Worm (Caenorhabditis elegans) whole organism, L1 larva: ENCODE data around the gene B0244.4.

Experiments
- C04F5.9 ChIP-seq: sonication (generic microtip); optimal IDR thresholded peaks from 2 replicates; lab custom pipeline; 2016; ENCODE audit warnings: missing genetic modification characterization, missing compliant biosample characterization
- C16A3.4 ChIP-seq: fragments of 150-350 bp; optimal IDR thresholded peaks from 2 replicates; lab custom pipeline; 2014; ENCODE audit warnings: missing biosample characterization, missing genetic modification characterization
- C34B4.2 ChIP-seq: sonication (generic microtip); optimal IDR thresholded peaks from 2 replicates; lab custom pipeline; 2017; ENCODE audit warnings: mild to moderate bottlenecking, missing genetic modification characterization, missing compliant biosample characterization
- aly-2 ChIP-seq: fragments of 150-350 bp; optimal IDR thresholded peaks from 2 replicates; lab custom pipeline; 2014; ENCODE audit warnings: missing biosample characterization, missing genetic modification characterization
- ama-1 ChIP-seq: fragments of 150-350 bp; optimal IDR thresholded peaks from 2 replicates; lab custom pipeline; 2014
- blmp-1 ChIP-seq: fragments of 150-350 bp; optimal IDR thresholded peaks from 2 replicates; lab custom pipeline; 2014; ENCODE audit warnings: missing biosample characterization, missing genetic modification characterization
- ceh-8 ChIP-seq: fragments of 200-800 bp; sonication (Bioruptor generic); optimal IDR thresholded peaks from 2 replicates; lab custom pipeline; 2018; ENCODE audit warnings: mild to moderate bottlenecking, missing genetic modification characterization, moderate library complexity, missing compliant biosample characterization
- ceh-82 ChIP-seq, 3 experiments: fragments of 150-350 bp in 1 of 3; sonication (generic microtip) in 2 of 3; optimal IDR thresholded peaks; 2 replicates each; lab custom pipeline; 2014 to 2017; ENCODE audit warnings: missing biosample characterization in 3 of 3, missing genetic modification characterization in 3 of 3
- ceh-90 ChIP-seq: sonication (generic microtip); optimal IDR thresholded peaks from 2 replicates; lab custom pipeline; 2016; ENCODE audit warnings: missing genetic modification characterization, missing compliant biosample characterization
- ces-1 ChIP-seq: fragments of 150-350 bp; optimal IDR thresholded peaks from 2 replicates; lab custom pipeline; 2014; ENCODE audit warnings: missing biosample characterization, missing genetic modification reagents, missing genetic modification characterization
- dsc-1 ChIP-seq: sonication (generic microtip); optimal IDR thresholded peaks from 2 replicates; lab custom pipeline; 2016; ENCODE audit warnings: mild to moderate bottlenecking, missing genetic modification characterization, missing compliant biosample characterization
- efl-1 ChIP-seq, 4 experiments: fragments of 150-350 bp; optimal IDR thresholded peaks in 3 of 4; peaks in 1 of 4; 1 replicate in 1 of 4; 2 replicates in 3 of 4; lab custom pipeline; 2014; ENCODE audit warnings: missing biosample characterization in 2 of 4, missing genetic modification characterization in 2 of 4, missing genetic modification reagents in 2 of 4
- egl-13 ChIP-seq: sonication (generic microtip); optimal IDR thresholded peaks from 2 replicates; lab custom pipeline; 2016; ENCODE audit warnings: missing genotype, missing genetic modification reagents, missing genetic modification characterization, missing compliant biosample characterization
- egl-27 ChIP-seq, 2 experiments: fragments of 150-350 bp in 1 of 2; sonication (generic microtip); optimal IDR thresholded peaks; 3 replicates each; lab custom pipeline; 2017 to 2018; ENCODE audit warnings: missing biosample characterization in 2 of 2, missing genetic modification characterization in 2 of 2, missing genetic modification reagents in 2 of 2
- elt-2 ChIP-seq: sonication (generic microtip); optimal IDR thresholded peaks from 2 replicates; lab custom pipeline; 2016; ENCODE audit warnings: missing genetic modification characterization, mild to moderate bottlenecking, inconsistent platforms, missing compliant biosample characterization, missing genetic modification reagents
- fkh-4 ChIP-seq: sonication (generic microtip); optimal IDR thresholded peaks from 2 replicates; lab custom pipeline; 2016; ENCODE audit warnings: missing compliant biosample characterization, missing genetic modification characterization, borderline replicate concordance
- fkh-8 ChIP-seq: sonication (generic microtip); optimal IDR thresholded peaks from 2 replicates; lab custom pipeline; 2016; ENCODE audit warnings: mild to moderate bottlenecking, missing genetic modification characterization, missing compliant biosample characterization
- fos-1 ChIP-seq: fragments of 150-350 bp; optimal IDR thresholded peaks from 2 replicates; lab custom pipeline; 2014; ENCODE audit warnings: missing biosample characterization, missing genetic modification characterization
- hlh-17 ChIP-seq: fragments of 200-800 bp; sonication (Bioruptor generic); optimal IDR thresholded peaks from 2 replicates; lab custom pipeline; 2018; ENCODE audit warnings: missing genetic modification characterization, mild to moderate bottlenecking, missing compliant biosample characterization, moderate library complexity, borderline replicate concordance
- hpl-2 ChIP-seq: fragments of 150-350 bp; optimal IDR thresholded peaks from 2 replicates; lab custom pipeline; 2014; ENCODE audit warnings: missing biosample characterization, missing genetic modification reagents, missing genetic modification characterization
- irx-1 ChIP-seq: sonication (generic microtip); optimal IDR thresholded peaks from 2 replicates; lab custom pipeline; 2016; ENCODE audit warnings: missing genetic modification characterization, missing compliant biosample characterization
- isw-1 ChIP-seq: fragments of 200-800 bp; sonication (Bioruptor generic); IDR thresholded peaks from 2 replicates; pipeline ENCODE4 v1.3.6; 2022; ENCODE audit warnings: missing genetic modification characterization, missing compliant biosample characterization
- lin-39 ChIP-seq: fragments of 150-350 bp; optimal IDR thresholded peaks from 2 replicates; lab custom pipeline; 2014; ENCODE audit warnings: missing biosample characterization, missing genetic modification reagents, missing genetic modification characterization
- lsy-2 ChIP-seq, 2 experiments: fragments of 150-350 bp; optimal IDR thresholded peaks; 2 replicates each; lab custom pipeline; 2014; ENCODE audit warnings: missing biosample characterization in 2 of 2, missing genetic modification characterization in 2 of 2
- mab-9 ChIP-seq: fragments of 200-800 bp; sonication (Bioruptor generic); IDR thresholded peaks from 2 replicates; pipeline ENCODE4 v1.3.6; 2022; ENCODE audit warnings: missing genetic modification reagents, missing genetic modification characterization, missing compliant biosample characterization
- nhr-12 ChIP-seq: sonication (generic microtip); optimal IDR thresholded peaks from 2 replicates; lab custom pipeline; 2017; ENCODE audit warnings: missing biosample characterization, missing genetic modification characterization
- nhr-20 ChIP-seq: sonication (generic microtip); optimal IDR thresholded peaks from 2 replicates; lab custom pipeline; 2016; ENCODE audit warnings: mild to moderate bottlenecking, missing genetic modification characterization, missing compliant biosample characterization
- nhr-28 ChIP-seq: fragments of 150-350 bp; optimal IDR thresholded peaks from 2 replicates; lab custom pipeline; 2014; ENCODE audit warnings: missing biosample characterization, missing genetic modification characterization
- nhr-71 ChIP-seq: sonication (generic microtip); optimal IDR thresholded peaks from 2 replicates; lab custom pipeline; 2016; ENCODE audit warnings: mild to moderate bottlenecking, missing genetic modification characterization, moderate library complexity, missing compliant biosample characterization
- nhr-76 ChIP-seq: sonication (generic microtip); optimal IDR thresholded peaks from 2 replicates; lab custom pipeline; 2017; ENCODE audit warnings: missing biosample characterization, missing genetic modification characterization
- nhr-77 ChIP-seq: fragments of 150-350 bp; optimal IDR thresholded peaks from 2 replicates; lab custom pipeline; 2014; ENCODE audit warnings: missing biosample characterization, missing genetic modification characterization
- nhr-84 ChIP-seq: sonication (generic microtip); optimal IDR thresholded peaks from 2 replicates; lab custom pipeline; 2017; ENCODE audit warnings: missing biosample characterization, missing genetic modification characterization
- nhr-85 ChIP-seq: sonication (generic microtip); peaks from one replicate; lab custom pipeline; 2016; ENCODE audit warnings: missing genetic modification characterization, inconsistent platforms, missing compliant biosample characterization
- nhr-90 ChIP-seq: sonication (generic microtip); optimal IDR thresholded peaks from 2 replicates; lab custom pipeline; 2016; ENCODE audit warnings: mild to moderate bottlenecking, missing genetic modification characterization, missing compliant biosample characterization; ENCODE audit not compliant: poor library complexity
- pag-3 ChIP-seq: sonication (generic microtip); optimal IDR thresholded peaks from 2 replicates; lab custom pipeline; 2017; ENCODE audit warnings: missing genetic modification characterization, mild to moderate bottlenecking, missing compliant biosample characterization, antibody characterized with exemption, borderline replicate concordance; ENCODE audit not compliant: insufficient read depth
- pax-3 ChIP-seq: fragments of 200-800 bp; sonication (Bioruptor generic); optimal IDR thresholded peaks from 2 replicates; lab custom pipeline; 2018; ENCODE audit warnings: mild to moderate bottlenecking, missing genetic modification characterization, moderate library complexity, missing compliant biosample characterization
- pqm-1 ChIP-seq: sonication (generic microtip); optimal IDR thresholded peaks from 3 replicates; lab custom pipeline; 2017; ENCODE audit warnings: missing biosample characterization, missing genetic modification characterization
- rnt-1 ChIP-seq: sonication (generic microtip); optimal IDR thresholded peaks from 2 replicates; lab custom pipeline; 2016; ENCODE audit warnings: mild to moderate bottlenecking, missing genetic modification characterization, moderate library complexity, missing compliant biosample characterization
- skn-1 ChIP-seq: fragments of 150-350 bp; optimal IDR thresholded peaks from 2 replicates; lab custom pipeline; 2014; ENCODE audit warnings: missing biosample characterization, missing genetic modification characterization
- snu-23 ChIP-seq: sonication (generic microtip); optimal IDR thresholded peaks from 2 replicates; lab custom pipeline; 2016; ENCODE audit warnings: missing genetic modification characterization, missing compliant biosample characterization
- sup-37 ChIP-seq: fragments of 200-800 bp; sonication (Bioruptor generic); optimal IDR thresholded peaks from 2 replicates; lab custom pipeline; 2018; ENCODE audit warnings: mild to moderate bottlenecking, missing genetic modification characterization, missing compliant biosample characterization
- tbx-2 ChIP-seq: sonication (generic microtip); optimal IDR thresholded peaks from 2 replicates; lab custom pipeline; 2016; ENCODE audit warnings: missing genetic modification characterization, missing compliant biosample characterization
- unc-130 ChIP-seq: fragments of 150-350 bp; optimal IDR thresholded peaks from 2 replicates; lab custom pipeline; 2017; ENCODE audit warnings: missing biosample characterization, missing genetic modification characterization, inconsistent platforms
- unc-62 ChIP-seq: fragments of 150-350 bp; optimal IDR thresholded peaks from 2 replicates; lab custom pipeline; 2014; ENCODE audit warnings: missing biosample characterization, missing genetic modification reagents, missing genetic modification characterization
- unc-98 ChIP-seq: fragments of 200-800 bp; sonication (Bioruptor generic); IDR thresholded peaks from 2 replicates; pipeline ENCODE4 v1.3.6; 2022; ENCODE audit warnings: missing genetic modification characterization, missing compliant biosample characterization
- xbp-1 ChIP-seq: sonication (generic microtip); optimal IDR thresholded peaks from 2 replicates; lab custom pipeline; 2016; ENCODE audit warnings: missing genetic modification characterization, missing compliant biosample characterization
- zag-1 ChIP-seq: fragments of 150-350 bp; optimal IDR thresholded peaks from 2 replicates; lab custom pipeline; 2014; ENCODE audit warnings: missing biosample characterization, missing genetic modification characterization
- zip-4 ChIP-seq: fragments of 200-800 bp; sonication (Bioruptor generic); optimal IDR thresholded peaks from 2 replicates; lab custom pipeline; 2018; ENCODE audit warnings: mild to moderate bottlenecking, missing genetic modification characterization, moderate library complexity, missing compliant biosample characterization
- ztf-4 ChIP-seq: fragments of 150-350 bp; optimal IDR thresholded peaks from 2 replicates; lab custom pipeline; 2014; ENCODE audit warnings: missing biosample characterization, missing genetic modification characterization

Gene B0244.4

ce11 chrIII:5705228-5705888, 41.9 kb upstream of the B0244.4 start, which contains the start of gene swp-1:
swp-1 (minus strand) TSS chrIII:5705525.
- TF ChIP-seq nhr-85 (tag; lab: Kevin White, UChicago) (peak; percentile 49), lsy-2 (tag; optimal IDR thresholded peaks at IDR 0.05; lab: Kevin White, UChicago) (peak in 1 of 2 experiments; percentile 26), nhr-71 (peak; percentile 13), ceh-82 (tag; optimal IDR thresholded peaks at IDR 0.05; lab: Kevin White, UChicago) (no peak)

ce11 chrIII:5706077-5706627, 41.1 kb upstream of the B0244.4 start, which contains the start of gene rpl-23:
rpl-23 (minus strand) TSS chrIII:5706127.
- peak; percentile 85 for TF ChIP-seq unc-130 (tag; lab: Kevin White, UChicago)
- TF ChIP-seq pag-3 (tag; lab: Kevin White, UChicago), result no peak
- TF ChIP-seq tbx-2 (tag; lab: Kevin White, UChicago), result peak; percentile 90
- peak; percentile 91 for TF ChIP-seq nhr-20 (tag; lab: Kevin White, UChicago)
- no peak for TF ChIP-seq nhr-28
- peak; percentile 92 to 95 for TF ChIP-seq efl-1 (optimal IDR thresholded peaks at IDR 0.05; lab: Kevin White, UChicago)
- TF ChIP-seq efl-1 (GFP tag; optimal IDR thresholded peaks at IDR 0.05 in 1 of 2; lab: Kevin White, UChicago), result peak; percentile 84 to 98
- TF ChIP-seq egl-13 (tag; lab: Kevin White, UChicago), result peak; percentile 56
- TF ChIP-seq blmp-1 (tag; lab: Kevin White, UChicago), result peak; percentile 91
- TF ChIP-seq irx-1 (tag; lab: Kevin White, UChicago), result peak; percentile 74
- TF ChIP-seq zip-4 (GFP tag; lab: Kevin White, UChicago), result peak; percentile 71
- peak; percentile 91 for TF ChIP-seq isw-1 (GFP tag; lab: Robert Waterston, UW)
- TF ChIP-seq nhr-90 (tag; lab: Kevin White, UChicago), result peak; percentile 82
- peak; percentile 90 for TF ChIP-seq nhr-77 (tag; lab: Kevin White, UChicago)
- TF ChIP-seq ceh-82 (tag; optimal IDR thresholded peaks at IDR 0.05; lab: Kevin White, UChicago), result peak; percentile 91 to 97 (median 96)
- TF ChIP-seq fos-1 (tag; lab: Kevin White, UChicago), result peak; percentile 92
- TF ChIP-seq xbp-1, result peak; percentile 92
- TF ChIP-seq fkh-4 (tag; lab: Kevin White, UChicago), result peak; percentile 43
- no peak for TF ChIP-seq ces-1
- peak; percentile 98 for TF ChIP-seq C16A3.4
- peak; percentile 82 for TF ChIP-seq hpl-2 (GFP tag; lab: Kevin White, UChicago)
- TF ChIP-seq zag-1 (tag; lab: Kevin White, UChicago), result peak; percentile 36
- TF ChIP-seq nhr-12, result no peak
- TF ChIP-seq ztf-4 (tag; lab: Kevin White, UChicago), result peak; percentile 79
- TF ChIP-seq nhr-85 (tag; lab: Kevin White, UChicago), result peak; percentile 95
- no peak for TF ChIP-seq hlh-17
- no peak for TF ChIP-seq unc-62 (GFP tag; lab: Kevin White, UChicago)
- TF ChIP-seq lin-39 (tag; lab: Kevin White, UChicago), result peak; percentile 78
- TF ChIP-seq C04F5.9 (tag; lab: Kevin White, UChicago), result peak; percentile 47
- peak; percentile 91 for TF ChIP-seq fkh-8
- no peak for TF ChIP-seq ceh-90
- TF ChIP-seq ama-1 (lab: Kevin White, UChicago), result peak; percentile 85
- TF ChIP-seq rnt-1 (tag; lab: Kevin White, UChicago), result peak; percentile 90
- TF ChIP-seq C34B4.2, result no peak
- TF ChIP-seq snu-23 (GFP tag; lab: Kevin White, UChicago), result peak; percentile 97
- peak; percentile 26 for TF ChIP-seq elt-2 (tag; lab: Kevin White, UChicago)
- no peak for TF ChIP-seq unc-98 (GFP tag; lab: Robert Waterston, UW)
- no peak for TF ChIP-seq nhr-76 (tag; lab: Kevin White, UChicago)
- TF ChIP-seq ceh-8 (GFP tag; lab: Kevin White, UChicago), result peak; percentile 15
- TF ChIP-seq skn-1, result peak; percentile 97
- no peak for TF ChIP-seq pqm-1
- TF ChIP-seq pax-3 (tag; lab: Kevin White, UChicago), result peak; percentile 80
- TF ChIP-seq aly-2 (tag; lab: Kevin White, UChicago), result peak; percentile 72
- no peak for TF ChIP-seq mab-9 (GFP tag; lab: Robert Waterston, UW)
- peak; percentile 14 to 16 for TF ChIP-seq egl-27 (tag; optimal IDR thresholded peaks at IDR 0.05; lab: Kevin White, UChicago)
- peak; percentile 47 for TF ChIP-seq nhr-84
- TF ChIP-seq dsc-1 (tag; lab: Kevin White, UChicago), result peak; percentile 73
- no peak for TF ChIP-seq sup-37 (GFP tag; lab: Kevin White, UChicago)
